Worm (Caenorhabditis elegans): ENCODE results near the gene vps-16.

DNA sequence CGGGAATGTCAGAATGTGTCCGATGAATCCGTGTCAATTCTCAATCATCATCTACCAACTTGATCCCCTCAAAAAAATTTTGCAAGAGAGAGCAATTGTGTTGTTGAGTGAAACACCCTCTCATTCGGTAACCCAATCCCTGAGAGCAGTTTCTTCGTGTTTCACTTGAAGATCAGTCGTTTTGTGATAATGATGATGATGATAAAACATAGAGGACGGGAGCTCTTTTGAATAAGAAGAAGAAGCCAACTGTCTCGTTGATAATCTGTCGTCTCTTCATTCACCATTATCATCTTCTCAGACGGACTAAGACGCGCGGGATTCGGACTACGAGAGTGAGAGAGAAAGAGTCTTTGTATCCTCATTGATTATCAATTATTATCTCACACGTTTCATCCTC, 27.9 kb upstream of the vps-16 start:
- TF ChIP-seq flt-1 (GFP tag; IDR thresholded peaks at IDR 0.05): no peak
- TF ChIP-seq T22C8.4 (GFP tag; IDR thresholded peaks at IDR 0.05): no peak

All from whole organism, midembryonic.